Fruit fly (Drosophila melanogaster): ENCODE results near the gene Uch.

Gene Uch

dm6 chr2L:2182735-2183340, 31.2 kb downstream of the Uch start (continued):
- TF ChIP-seq ATbp (GFP tag; optimal IDR thresholded peaks at IDR 0.05) (no peak), CG16779 (GFP tag; IDR thresholded peaks at IDR 0.05) (no peak), nau (GFP tag; optimal IDR thresholded peaks at IDR 0.05) (no peak), CG4360 (GFP tag; IDR thresholded peaks at IDR 0.05) (peak; percentile 49), Dbx (GFP tag; IDR thresholded peaks at IDR 0.05) (no peak), pita (GFP tag; optimal IDR thresholded peaks at IDR 0.05) (no peak), CG2120 (GFP tag; optimal IDR thresholded peaks at IDR 0.05) (no peak), jumu (GFP tag; optimal IDR thresholded peaks at IDR 0.05) (peak; percentile 75), crp (GFP tag; optimal IDR thresholded peaks at IDR 0.05) (peak in 1 of 2 experiments; percentile 18), CG2889 (GFP tag; IDR thresholded peaks at IDR 0.05) (no peak), Gsc (GFP tag; IDR thresholded peaks at IDR 0.05) (no peak), CG10366 (GFP tag; IDR thresholded peaks at IDR 0.05) (peak; percentile 23; the same call in 1 of the 2 replicates), al (GFP tag; IDR thresholded peaks at IDR 0.05) (no peak), E2f1 (GFP tag; IDR thresholded peaks at IDR 0.05) (peak; percentile 28; the same call in 1 of the 2 replicates), h (optimal IDR thresholded peaks at IDR 0.05) (no peak), gcm2 (GFP tag; optimal IDR thresholded peaks at IDR 0.05) (no peak), CG6765 (GFP tag; optimal IDR thresholded peaks at IDR 0.05) (no peak), Six4 (GFP tag; optimal IDR thresholded peaks at IDR 0.05) (no peak), CG1832 (GFP tag; optimal IDR thresholded peaks at IDR 0.05) (no peak), CG17385 (GFP tag; optimal IDR thresholded peaks at IDR 0.05) (no peak), fu2 (GFP tag; optimal IDR thresholded peaks at IDR 0.05) (no peak), CG1603 (tag; optimal IDR thresholded peaks at IDR 0.05) (peak; percentile 92), Lhr (GFP tag; optimal IDR thresholded peaks at IDR 0.05) (peak; percentile 35), Hr3 (GFP tag; optimal IDR thresholded peaks at IDR 0.05) (peak; percentile 50), CG13296 (GFP tag; optimal IDR thresholded peaks at IDR 0.05) (no peak), nerfin-2 (GFP tag; IDR thresholded peaks at IDR 0.05; ENCODE audit: partially characterized antibody) (no peak), CG8388 (GFP tag; optimal IDR thresholded peaks at IDR 0.05) (peak; percentile 54), NK7.1 (GFP tag; optimal IDR thresholded peaks at IDR 0.05) (peak; percentile 31), knrl (GFP tag; IDR thresholded peaks at IDR 0.05; ENCODE audit: partially characterized antibody) (no peak), CG7357 (GFP tag; IDR thresholded peaks at IDR 0.05) (peak; percentile 42; the same call in 1 of the 3 replicates), Dip2 (GFP tag; IDR thresholded peaks at IDR 0.05) (no peak), maf-S (GFP tag; optimal IDR thresholded peaks at IDR 0.05) (no peak), H2.0 (GFP tag; IDR thresholded peaks at IDR 0.05) (peak; percentile 58; the same call in 1 of the 2 replicates), jing (GFP tag; optimal IDR thresholded peaks at IDR 0.05) (peak; percentile 36), CG11093 (GFP tag; IDR thresholded peaks at IDR 0.05) (peak; percentile 50; the same call in 2 of the 3 replicates), CG7271 (tag; optimal IDR thresholded peaks at IDR 0.05) (no peak), yki (optimal IDR thresholded peaks at IDR 0.05) (no peak), crol (GFP tag; IDR thresholded peaks at IDR 0.05) (no peak), Jarid2 (GFP tag; optimal IDR thresholded peaks at IDR 0.05) (no peak), sd (tag; optimal IDR thresholded peaks at IDR 0.05) (no peak), pfk (GFP tag; optimal IDR thresholded peaks at IDR 0.05) (no peak), Abd-B (GFP tag; optimal IDR thresholded peaks at IDR 0.05) (peak; percentile 9), ranshi (GFP tag; IDR thresholded peaks at IDR 0.05) (peak; percentile 71; the same call in 1 of the 2 replicates), mirr (GFP tag; optimal IDR thresholded peaks at IDR 0.05) (no peak), ssp (GFP tag; IDR thresholded peaks at IDR 0.05) (peak; percentile 38; the same call in 1 of the 2 replicates), CG4328 (GFP tag; optimal IDR thresholded peaks at IDR 0.05) (no peak), CG2199 (GFP tag; IDR thresholded peaks at IDR 0.05) (peak; percentile 67; the same call in 2 of the 3 replicates), fd96Cb (tag; optimal IDR thresholded peaks at IDR 0.05) (peak; percentile 71), GATAe (GFP tag; conservative IDR thresholded peaks at IDR 0.05) (no peak), CG8290 (GFP tag; optimal IDR thresholded peaks at IDR 0.05) (peak; percentile 70), CG8290 (tag; optimal IDR thresholded peaks at IDR 0.05) (peak in 1 of 2 experiments; percentile 51)
